Fruit fly (Drosophila melanogaster) whole organism, embryonic: ENCODE results near the gene Ubqn.

ENCODE experiments used
- ATbp ChIP-seq: fragments of 200-800 bp; sonication (Bioruptor generic); optimal IDR thresholded peaks from 2 replicates; lab custom pipeline; 2017; ENCODE audit warnings: missing biosample characterization, mild to moderate bottlenecking, missing genetic modification characterization, missing genetic modification reagents
- Bgb ChIP-seq: fragments of 200-800 bp; sonication (Bioruptor generic); IDR thresholded peaks from 2 replicates; pipeline ENCODE4 v1.3.6; 2022; ENCODE audit warnings: missing biosample characterization, missing genetic modification characterization; ENCODE audit not compliant: partially characterized antibody
- Blimp-1 ChIP-seq: fragments of 200-800 bp; sonication (Bioruptor generic); optimal IDR thresholded peaks from 3 replicates; lab custom pipeline; 2018; ENCODE audit warnings: missing biosample characterization, missing genetic modification characterization, mild to moderate bottlenecking, moderate library complexity, missing genetic modification reagents
- CG10267 ChIP-seq: fragments of 200-800 bp; sonication (Bioruptor generic); optimal IDR thresholded peaks from 2 replicates; lab custom pipeline; 2018; ENCODE audit warnings: missing biosample characterization, mild to moderate bottlenecking, missing genetic modification characterization, moderate library complexity
- CG11093 ChIP-seq: fragments of 200-800 bp; sonication (Bioruptor generic); IDR thresholded peaks from 3 replicates; pipeline ENCODE4 v1.3.6; 2022; ENCODE audit warnings: missing biosample characterization, missing genetic modification characterization
- CG11398 ChIP-seq: fragments of 200-800 bp; sonication (Bioruptor generic); optimal IDR thresholded peaks from 2 replicates; lab custom pipeline; 2016; ENCODE audit warnings: missing biosample characterization, missing genetic modification characterization
- CG12744 ChIP-seq: fragments of 200-800 bp; sonication (Bioruptor generic); optimal IDR thresholded peaks from 2 replicates; lab custom pipeline; 2016; ENCODE audit warnings: missing biosample characterization, missing genetic modification characterization
- CG14710 ChIP-seq: fragments of 200-800 bp; sonication (Bioruptor generic); optimal IDR thresholded peaks from 3 replicates; lab custom pipeline; 2019; ENCODE audit warnings: missing biosample characterization, mild to moderate bottlenecking, missing genetic modification characterization, moderate library complexity
- CG15011 ChIP-seq: fragments of 200-800 bp; sonication (Bioruptor generic); optimal IDR thresholded peaks from 3 replicates; lab custom pipeline; 2018; ENCODE audit warnings: missing biosample characterization, mild to moderate bottlenecking, missing genetic modification characterization
- CG1603 ChIP-seq: fragments of 200-800 bp; sonication (Bioruptor generic); optimal IDR thresholded peaks from 2 replicates; lab custom pipeline; 2019; ENCODE audit warnings: missing biosample characterization, mild to moderate bottlenecking, missing genetic modification characterization, moderate library complexity
- CG17385 ChIP-seq: fragments of 200-800 bp; sonication (Bioruptor generic); optimal IDR thresholded peaks from 3 replicates; lab custom pipeline; 2018; ENCODE audit warnings: missing biosample characterization, mild to moderate bottlenecking, missing genetic modification characterization
- CG17568 ChIP-seq: fragments of 200-800 bp; sonication (Bioruptor generic); optimal IDR thresholded peaks from 2 replicates; lab custom pipeline; 2018; ENCODE audit warnings: missing biosample characterization, mild to moderate bottlenecking, missing genetic modification characterization, moderate library complexity
- CG17802 ChIP-seq: fragments of 200-800 bp; sonication (Bioruptor generic); optimal IDR thresholded peaks from 2 replicates; lab custom pipeline; 2018; ENCODE audit warnings: missing biosample characterization, mild to moderate bottlenecking, missing genetic modification characterization, moderate library complexity
- CG18262 ChIP-seq: fragments of 200-800 bp; optimal IDR thresholded peaks from 3 replicates; lab custom pipeline; 2019; ENCODE audit warnings: missing biosample characterization, mild to moderate bottlenecking, missing genetic modification characterization, moderate library complexity
- CG1832 ChIP-seq: fragments of 200-800 bp; sonication (Bioruptor generic); optimal IDR thresholded peaks from 2 replicates; lab custom pipeline; 2017; ENCODE audit warnings: missing biosample characterization, mild to moderate bottlenecking, missing genetic modification characterization, inconsistent platforms
- CG30431 ChIP-seq: fragments of 200-800 bp; sonication (Bioruptor generic); optimal IDR thresholded peaks from 2 replicates; lab custom pipeline; 2017; ENCODE audit warnings: missing biosample characterization, missing genetic modification characterization
- CG4730 ChIP-seq: fragments of 200-800 bp; sonication (Bioruptor generic); IDR thresholded peaks from 2 replicates; pipeline ENCODE4 v1.3.6; 2022; ENCODE audit warnings: missing biosample characterization, missing genetic modification characterization
- CG4854 ChIP-seq: fragments of 200-800 bp; sonication (Bioruptor generic); optimal IDR thresholded peaks from 2 replicates; lab custom pipeline; 2016; ENCODE audit warnings: missing biosample characterization, missing genetic modification characterization, inconsistent platforms
- CG5953 ChIP-seq: fragments of 200-800 bp; sonication (Bioruptor generic); IDR thresholded peaks from 2 replicates; pipeline ENCODE4 v1.3.6; 2022; ENCODE audit warnings: missing biosample characterization, missing genetic modification characterization
- CG6654 ChIP-seq: fragments of 200-800 bp; sonication (Bioruptor generic); optimal IDR thresholded peaks from 2 replicates; lab custom pipeline; 2017; ENCODE audit warnings: missing biosample characterization, mild to moderate bottlenecking, missing genetic modification characterization
- CG7271 ChIP-seq: fragments of 200-800 bp; sonication (Bioruptor generic); optimal IDR thresholded peaks from 2 replicates; lab custom pipeline; 2018; ENCODE audit warnings: missing biosample characterization, mild to moderate bottlenecking, missing genetic modification characterization, moderate library complexity
- CG7963 ChIP-seq: fragments of 200-800 bp; sonication (Bioruptor generic); IDR thresholded peaks from 3 replicates; pipeline ENCODE4 v1.3.6; 2022; ENCODE audit warnings: missing biosample characterization, missing genetic modification characterization; ENCODE audit not compliant: partially characterized antibody
- CG9215 ChIP-seq: fragments of 200-800 bp; sonication (Bioruptor generic); IDR thresholded peaks from 2 replicates; pipeline ENCODE4 v1.3.6; 2022; ENCODE audit warnings: missing biosample characterization, missing genetic modification characterization
- Camta ChIP-seq: fragments of 200-800 bp; sonication (Bioruptor generic); optimal IDR thresholded peaks from 2 replicates; lab custom pipeline; 2016; ENCODE audit warnings: missing biosample characterization, missing genetic modification characterization
- Dfd ChIP-seq, 2 experiments: fragments of >200 bp; optimal IDR thresholded peaks; 2 replicates each; lab custom pipeline; 2017; ENCODE audit warnings: missing biosample characterization in 2 of 2, missing genetic modification characterization in 2 of 2
- Hey ChIP-seq: fragments of 200-800 bp; sonication (Bioruptor generic); optimal IDR thresholded peaks from 3 replicates; lab custom pipeline; 2018; ENCODE audit warnings: missing biosample characterization, mild to moderate bottlenecking, missing genetic modification characterization
- Hsf ChIP-seq: fragments of 200-800 bp; sonication (Bioruptor generic); optimal IDR thresholded peaks from 3 replicates; lab custom pipeline; 2016; ENCODE audit warnings: missing biosample characterization, missing genetic modification characterization
- Sox102F ChIP-seq: fragments of 200-800 bp; sonication (Bioruptor generic); optimal IDR thresholded peaks from 2 replicates; lab custom pipeline; 2018; ENCODE audit warnings: missing biosample characterization, mild to moderate bottlenecking, missing genetic modification characterization, moderate library complexity
- Xbp1 ChIP-seq: fragments of 200-800 bp; sonication (Bioruptor generic); optimal IDR thresholded peaks from 3 replicates; lab custom pipeline; 2016; ENCODE audit warnings: missing biosample characterization, mild to moderate bottlenecking, missing genetic modification characterization
- al ChIP-seq: fragments of 200-800 bp; sonication (Bioruptor generic); IDR thresholded peaks from 2 replicates; pipeline ENCODE4 v1.3.6; 2022; ENCODE audit warnings: missing biosample characterization, missing genetic modification characterization
- ap ChIP-seq: fragments of 200-800 bp; sonication (Bioruptor generic); IDR thresholded peaks from 2 replicates; pipeline ENCODE4 v1.3.6; 2022; ENCODE audit warnings: missing biosample characterization, missing genetic modification characterization
- chn ChIP-seq: fragments of 200-800 bp; sonication (Bioruptor generic); optimal IDR thresholded peaks from 2 replicates; lab custom pipeline; 2016; ENCODE audit warnings: missing biosample characterization, missing genetic modification characterization
- ci ChIP-seq: fragments of 200-800 bp; sonication (Bioruptor generic); IDR thresholded peaks from 3 replicates; pipeline ENCODE4 v1.3.6; 2022; ENCODE audit warnings: missing biosample characterization, missing genetic modification characterization
- corto ChIP-seq: fragments of 200-800 bp; sonication (Bioruptor generic); optimal IDR thresholded peaks from 2 replicates; lab custom pipeline; 2016; ENCODE audit warnings: missing biosample characterization, mild to moderate bottlenecking, missing genetic modification characterization, moderate library complexity
- ewg ChIP-seq: fragments of 200-800 bp; sonication (Bioruptor generic); optimal IDR thresholded peaks from 3 replicates; lab custom pipeline; 2017; ENCODE audit warnings: mild to moderate bottlenecking, missing biosample characterization, missing genetic modification reagents, missing genetic modification characterization
- exex ChIP-seq: fragments of 200-800 bp; sonication (Bioruptor generic); optimal IDR thresholded peaks from 4 replicates; lab custom pipeline; 2018; ENCODE audit warnings: missing biosample characterization, mild to moderate bottlenecking, missing genetic modification characterization, moderate library complexity
- fd3F ChIP-seq: fragments of 200-800 bp; sonication (Bioruptor generic); optimal IDR thresholded peaks from 2 replicates; lab custom pipeline; 2018; ENCODE audit warnings: missing biosample characterization, mild to moderate bottlenecking, missing genetic modification characterization, moderate library complexity
- gce ChIP-seq: fragments of 200-800 bp; sonication (Bioruptor generic); IDR thresholded peaks from 3 replicates; pipeline ENCODE4 v1.3.6; 2022; ENCODE audit warnings: missing biosample characterization, missing genetic modification characterization
- grn ChIP-seq: fragments of 200-800 bp; sonication (Bioruptor generic); optimal IDR thresholded peaks from 3 replicates; lab custom pipeline; 2017; ENCODE audit warnings: missing biosample characterization, missing genetic modification characterization
- nerfin-2 ChIP-seq: fragments of 200-800 bp; sonication (Bioruptor generic); IDR thresholded peaks from 2 replicates; pipeline ENCODE4 v1.3.6; 2022; ENCODE audit warnings: missing biosample characterization, missing genetic modification characterization; ENCODE audit not compliant: partially characterized antibody
- p53 ChIP-seq: fragments of 200-800 bp; sonication (Bioruptor generic); optimal IDR thresholded peaks from 2 replicates; lab custom pipeline; 2016; ENCODE audit warnings: missing biosample characterization, missing genetic modification characterization
- phol ChIP-seq: fragments of 200-800 bp; sonication (Bioruptor generic); optimal IDR thresholded peaks from 3 replicates; lab custom pipeline; 2018; ENCODE audit warnings: missing biosample characterization, mild to moderate bottlenecking, missing genetic modification characterization, moderate library complexity
- psq ChIP-seq: fragments of 200-800 bp; sonication (Bioruptor generic); optimal IDR thresholded peaks from 2 replicates; lab custom pipeline; 2017; ENCODE audit warnings: missing biosample characterization, missing genetic modification characterization
- row ChIP-seq: fragments of 200-800 bp; sonication (Bioruptor generic); IDR thresholded peaks from 3 replicates; pipeline ENCODE4 v1.3.6; 2022; ENCODE audit warnings: missing biosample characterization, missing genetic modification characterization
- sisA ChIP-seq: fragments of 200-800 bp; sonication (Bioruptor generic); IDR thresholded peaks from 2 replicates; pipeline ENCODE4 v1.3.6; 2022; ENCODE audit warnings: missing biosample characterization, missing genetic modification characterization
- tap ChIP-seq: fragments of 200-800 bp; optimal IDR thresholded peaks from 3 replicates; lab custom pipeline; 2019; ENCODE audit warnings: missing biosample characterization, mild to moderate bottlenecking, missing genetic modification characterization, moderate library complexity
- tgo ChIP-seq: fragments of 200-800 bp; sonication (Bioruptor generic); IDR thresholded peaks from 3 replicates; pipeline ENCODE4 v1.3.6; 2022; ENCODE audit warnings: missing biosample characterization, missing genetic modification characterization
- tin ChIP-seq: fragments of 200-800 bp; sonication (Bioruptor generic); optimal IDR thresholded peaks from 3 replicates; lab custom pipeline; 2016; ENCODE audit warnings: missing biosample characterization, missing genetic modification characterization
- trem ChIP-seq: fragments of 200-800 bp; optimal IDR thresholded peaks from 3 replicates; lab custom pipeline; 2019; ENCODE audit warnings: missing biosample characterization, mild to moderate bottlenecking, missing genetic modification characterization, moderate library complexity
- trh ChIP-seq: fragments of 200-800 bp; sonication (Bioruptor generic); optimal IDR thresholded peaks from 2 replicates; lab custom pipeline; 2016; ENCODE audit warnings: missing biosample characterization, missing genetic modification characterization
- tx ChIP-seq: fragments of 200-800 bp; sonication (Bioruptor generic); optimal IDR thresholded peaks from 2 replicates; lab custom pipeline; 2016; ENCODE audit warnings: missing biosample characterization, missing genetic modification characterization

Gene Ubqn

DNA sequence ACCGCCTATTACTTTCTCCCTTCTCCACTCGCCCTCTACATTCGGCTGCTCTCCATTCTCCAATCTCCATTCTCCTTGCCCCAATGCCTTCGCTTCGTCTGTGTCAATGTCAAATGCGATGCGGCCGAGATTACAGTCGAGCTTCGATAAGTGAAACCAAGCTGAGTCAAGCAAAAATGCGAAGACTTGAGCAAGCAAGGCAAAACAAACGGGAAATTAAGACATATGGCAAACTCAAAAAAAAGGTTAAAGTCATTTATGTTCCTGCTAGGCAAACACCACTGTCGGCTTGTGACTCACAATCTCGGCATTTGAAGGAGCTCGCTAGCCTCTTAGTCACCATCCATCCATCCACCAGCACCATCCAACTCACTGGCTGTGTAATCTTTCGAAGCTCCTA lies 15.2 kb upstream of the Ubqn start (continued):
- peak; percentile 84 for TF ChIP-seq al (GFP tag; lab: Robert Waterston, UW)
- peak; percentile 92 for TF ChIP-seq ewg (GFP tag; lab: Kevin White, UChicago)
- peak; percentile 97 for TF ChIP-seq CG1603 (tag; lab: Kevin White, UChicago)
- peak; percentile 91 for TF ChIP-seq ap (GFP tag; lab: Robert Waterston, UW)
- peak; percentile 92 for TF ChIP-seq tgo
- TF ChIP-seq Camta = peak; percentile 97
- peak; percentile 94 for TF ChIP-seq fd3F (GFP tag; lab: Kevin White, UChicago)
- TF ChIP-seq trh (GFP tag; lab: Kevin White, UChicago) = peak; percentile 93
- TF ChIP-seq CG30431 (GFP tag; lab: Kevin White, UChicago) = peak; percentile 97
- no peak for TF ChIP-seq Dfd (GFP tag; optimal IDR thresholded peaks at IDR 0.05; lab: Kevin White, UChicago)
- no peak for TF ChIP-seq nerfin-2 (GFP tag; lab: Robert Waterston, UW)
- peak; percentile 96 for TF ChIP-seq ATbp (GFP tag; lab: Kevin White, UChicago)
- TF ChIP-seq chn (GFP tag; lab: Kevin White, UChicago) = peak; percentile 98
- peak; percentile 80 for TF ChIP-seq trem
- peak; percentile 97 for TF ChIP-seq tx (GFP tag; lab: Kevin White, UChicago)
- no peak for TF ChIP-seq exex
- TF ChIP-seq CG4730 = peak; percentile 90
- peak; percentile 98 for TF ChIP-seq row (GFP tag; lab: Robert Waterston, UW)
- TF ChIP-seq CG12744 (GFP tag; lab: Kevin White, UChicago) = peak; percentile 88
- peak; percentile 87 for TF ChIP-seq CG10267
- TF ChIP-seq CG7963 = no peak
- peak; percentile 92 for TF ChIP-seq CG14710 (tag; lab: Kevin White, UChicago)
- TF ChIP-seq psq (GFP tag; lab: Kevin White, UChicago) = peak; percentile 80
- peak; percentile 86 for TF ChIP-seq CG4854 (GFP tag; lab: Kevin White, UChicago)
- peak; percentile 94 for TF ChIP-seq CG17385 (GFP tag; lab: Kevin White, UChicago)
- TF ChIP-seq sisA (GFP tag; lab: Robert Waterston, UW) = peak; percentile 95
- peak; percentile 13 for TF ChIP-seq CG1832
- peak; percentile 98 for TF ChIP-seq corto (GFP tag; lab: Kevin White, UChicago)
- peak; percentile 98 for TF ChIP-seq Xbp1 (GFP tag; lab: Kevin White, UChicago)
- TF ChIP-seq Sox102F (GFP tag; lab: Kevin White, UChicago) = peak; percentile 95
- peak; percentile 89 for TF ChIP-seq Hey (tag; lab: Kevin White, UChicago)
- peak; percentile 87 for TF ChIP-seq grn (GFP tag; lab: Kevin White, UChicago)
- peak; percentile 95 for TF ChIP-seq p53 (GFP tag; lab: Kevin White, UChicago)
- peak; percentile 91 for TF ChIP-seq phol (tag; lab: Kevin White, UChicago)
- peak; percentile 97 for TF ChIP-seq tin (GFP tag; lab: Kevin White, UChicago)
- TF ChIP-seq CG15011 (GFP tag; lab: Kevin White, UChicago) = peak; percentile 82
- TF ChIP-seq gce (GFP tag; lab: Robert Waterston, UW) = peak; percentile 89
- TF ChIP-seq Hsf = peak; percentile 97
- no peak for TF ChIP-seq Bgb (GFP tag; lab: Robert Waterston, UW)
- peak; percentile 86 for TF ChIP-seq tap
- TF ChIP-seq CG6654 (GFP tag; lab: Kevin White, UChicago) = peak; percentile 78
- TF ChIP-seq CG11093 (GFP tag; lab: Robert Waterston, UW) = peak; percentile 92
- TF ChIP-seq CG17802 (tag; lab: Kevin White, UChicago) = peak; percentile 81
- no peak for TF ChIP-seq CG17568 (GFP tag; lab: Kevin White, UChicago)
- peak; percentile 96 for TF ChIP-seq CG5953
- TF ChIP-seq CG11398 (GFP tag; lab: Kevin White, UChicago) = peak; percentile 97
- peak; percentile 85 for TF ChIP-seq Blimp-1 (GFP tag; lab: Kevin White, UChicago)
- TF ChIP-seq CG9215 (GFP tag; lab: Robert Waterston, UW) = peak; percentile 85
- TF ChIP-seq CG7271 (tag; lab: Kevin White, UChicago) = peak; percentile 59
- peak; percentile 98 for TF ChIP-seq ci
- TF ChIP-seq CG18262 (tag; lab: Kevin White, UChicago) = peak; percentile 93
